Fruit fly (Drosophila melanogaster) whole organism, embryonic: Measurements from ENCODE around the gene CG13898.

ENCODE experiments used
- Awh ChIP-seq: fragments of 200-800 bp; sonication (Bioruptor generic); IDR thresholded peaks from 2 replicates; pipeline ENCODE4, ENCODE4 v1.3.6; 2022; ENCODE audit warnings: missing biosample characterization, missing genetic modification characterization
- CG10543 ChIP-seq: fragments of 200-800 bp; sonication (Bioruptor generic); optimal IDR thresholded peaks from 3 replicates; lab custom pipeline; 2017; ENCODE audit warnings: missing biosample characterization, mild to moderate bottlenecking, missing genetic modification characterization, moderate library complexity
- CG11247 ChIP-seq: fragments of 200-800 bp; sonication (Bioruptor generic); IDR thresholded peaks from 2 replicates; pipeline ENCODE4 v1.3.6; 2022; ENCODE audit warnings: missing biosample characterization, missing genetic modification characterization
- CG11696 ChIP-seq: fragments of 200-800 bp; sonication (Bioruptor generic); IDR thresholded peaks from 2 replicates; pipeline ENCODE4 v1.3.6; 2022; ENCODE audit warnings: missing biosample characterization, missing genetic modification characterization
- CG12391 ChIP-seq: fragments of 200-800 bp; sonication (Bioruptor generic); optimal IDR thresholded peaks from 3 replicates; lab custom pipeline; 2018; ENCODE audit warnings: missing biosample characterization, mild to moderate bottlenecking, missing genetic modification characterization, moderate library complexity
- CG12769 ChIP-seq: fragments of 200-800 bp; sonication (Bioruptor generic); optimal IDR thresholded peaks from 2 replicates; lab custom pipeline; 2019; ENCODE audit warnings: missing biosample characterization, mild to moderate bottlenecking, missing genetic modification characterization, moderate library complexity
- CG13894 ChIP-seq: fragments of 200-800 bp; sonication (Bioruptor generic); optimal IDR thresholded peaks from 3 replicates; lab custom pipeline; 2018; ENCODE audit warnings: missing biosample characterization, mild to moderate bottlenecking, missing genetic modification characterization, moderate library complexity
- CG14860 ChIP-seq: fragments of 200-800 bp; sonication (Bioruptor generic); IDR thresholded peaks from 3 replicates; pipeline ENCODE4 v1.3.6; 2022; ENCODE audit warnings: missing biosample characterization, missing genetic modification characterization; ENCODE audit not compliant: partially characterized antibody
- CG31441 ChIP-seq: fragments of 200-800 bp; sonication (Bioruptor generic); IDR thresholded peaks from 2 replicates; pipeline ENCODE4 v1.3.6; 2022; ENCODE audit warnings: missing biosample characterization, missing genetic modification characterization
- CG32772 ChIP-seq: fragments of 200-800 bp; sonication (Bioruptor generic); IDR thresholded peaks from 2 replicates; pipeline ENCODE4 v1.3.6; 2022; ENCODE audit warnings: missing biosample characterization, missing genetic modification characterization
- CG33557 ChIP-seq: fragments of 200-800 bp; sonication (Bioruptor generic); optimal IDR thresholded peaks from 2 replicates; lab custom pipeline; 2019; ENCODE audit warnings: missing biosample characterization, mild to moderate bottlenecking, missing genetic modification characterization, moderate library complexity
- CG4328 ChIP-seq: fragments of 200-800 bp; sonication (Bioruptor generic); optimal IDR thresholded peaks from 3 replicates; lab custom pipeline; 2017; ENCODE audit warnings: missing biosample characterization, missing genetic modification reagents, missing genetic modification characterization
- CG6854 ChIP-seq: fragments of 200-800 bp; sonication (Bioruptor generic); optimal IDR thresholded peaks from 3 replicates; lab custom pipeline; 2017; ENCODE audit warnings: missing biosample characterization, mild to moderate bottlenecking, missing genetic modification characterization
- CG8388 ChIP-seq: fragments of 200-800 bp; sonication (Bioruptor generic); optimal IDR thresholded peaks from 2 replicates; lab custom pipeline; 2019; ENCODE audit warnings: missing biosample characterization, mild to moderate bottlenecking, missing genetic modification characterization, moderate library complexity
- CG9437 ChIP-seq: fragments of 200-800 bp; sonication (Bioruptor generic); optimal IDR thresholded peaks from 2 replicates; lab custom pipeline; 2018; ENCODE audit warnings: missing biosample characterization, mild to moderate bottlenecking, missing genetic modification characterization
- D19A ChIP-seq: fragments of 200-800 bp; optimal IDR thresholded peaks from 3 replicates; lab custom pipeline; 2019; ENCODE audit warnings: missing biosample characterization, mild to moderate bottlenecking, missing genetic modification characterization, moderate library complexity
- Deaf1 ChIP-seq: fragments of 200-800 bp; optimal IDR thresholded peaks from 3 replicates; lab custom pipeline; 2019; ENCODE audit warnings: missing biosample characterization, mild to moderate bottlenecking, missing genetic modification characterization, moderate library complexity
- Fer1 ChIP-seq: fragments of 200-800 bp; sonication (Bioruptor generic); optimal IDR thresholded peaks from 2 replicates; lab custom pipeline; 2017; ENCODE audit warnings: missing biosample characterization, mild to moderate bottlenecking, missing genetic modification characterization
- H15 ChIP-seq: fragments of 200-800 bp; sonication (Bioruptor generic); IDR thresholded peaks from 3 replicates; pipeline ENCODE4 v1.3.6; 2022; ENCODE audit warnings: missing biosample characterization, missing genetic modification characterization
- Hey ChIP-seq: fragments of 200-800 bp; sonication (Bioruptor generic); optimal IDR thresholded peaks from 3 replicates; lab custom pipeline; 2018; ENCODE audit warnings: missing biosample characterization, mild to moderate bottlenecking, missing genetic modification characterization
- MBD-R2 ChIP-seq: fragments of 200-800 bp; sonication (Bioruptor generic); IDR thresholded peaks from 2 replicates; pipeline ENCODE4 v1.3.6; 2022; ENCODE audit warnings: missing biosample characterization, missing genetic modification characterization
- Med ChIP-seq: fragments of 200-800 bp; sonication (Bioruptor generic); peaks from one replicate; lab custom pipeline; 2016; ENCODE audit warnings: missing biosample characterization, missing genetic modification characterization, mild to moderate bottlenecking, inconsistent platforms, moderate library complexity
- NfI ChIP-seq: fragments of 200-800 bp; sonication (Bioruptor generic); optimal IDR thresholded peaks from 3 replicates; lab custom pipeline; 2018; ENCODE audit warnings: missing biosample characterization, mild to moderate bottlenecking, missing genetic modification characterization, moderate library complexity
- abd-A ChIP-seq: fragments of 200-800 bp; sonication (Bioruptor generic); optimal IDR thresholded peaks from 3 replicates; lab custom pipeline; 2019; ENCODE audit warnings: missing biosample characterization, mild to moderate bottlenecking, missing genetic modification characterization, moderate library complexity
- chinmo ChIP-seq: fragments of 200-800 bp; sonication (Bioruptor generic); IDR thresholded peaks from 4 replicates; pipeline ENCODE4 v1.3.6; 2022; ENCODE audit warnings: missing biosample characterization, missing genetic modification characterization; ENCODE audit not compliant: partially characterized antibody
- chm ChIP-seq: fragments of 200-800 bp; sonication (Bioruptor generic); IDR thresholded peaks from 2 replicates; pipeline ENCODE4 v1.3.6; 2022; ENCODE audit warnings: missing biosample characterization, missing genetic modification characterization
- chn ChIP-seq: fragments of 200-800 bp; sonication (Bioruptor generic); optimal IDR thresholded peaks from 2 replicates; lab custom pipeline; 2016; ENCODE audit warnings: missing biosample characterization, missing genetic modification characterization
- ci ChIP-seq: fragments of 200-800 bp; sonication (Bioruptor generic); IDR thresholded peaks from 3 replicates; pipeline ENCODE4 v1.3.6; 2022; ENCODE audit warnings: missing biosample characterization, missing genetic modification characterization
- cwo ChIP-seq: fragments of 200-800 bp; sonication (Bioruptor generic); optimal IDR thresholded peaks from 3 replicates; lab custom pipeline; 2017; ENCODE audit warnings: missing biosample characterization, missing genetic modification characterization, mild to moderate bottlenecking, moderate library complexity, missing genetic modification reagents
- gem ChIP-seq: fragments of 200-800 bp; sonication (Bioruptor generic); optimal IDR thresholded peaks from 2 replicates; lab custom pipeline; 2019; ENCODE audit warnings: missing biosample characterization, mild to moderate bottlenecking, missing genetic modification characterization, moderate library complexity
- gsb-n ChIP-seq: fragments of 200-800 bp; sonication (Bioruptor generic); optimal IDR thresholded peaks from 3 replicates; lab custom pipeline; 2018; ENCODE audit warnings: missing biosample characterization, mild to moderate bottlenecking, missing genetic modification characterization
- kni ChIP-seq: fragments of 200-800 bp; sonication (Bioruptor generic); optimal IDR thresholded peaks from 3 replicates; lab custom pipeline; 2017; ENCODE audit warnings: mild to moderate bottlenecking, missing biosample characterization, missing genetic modification reagents, missing genetic modification characterization
- lbe ChIP-seq: fragments of 200-800 bp; sonication (Bioruptor generic); optimal IDR thresholded peaks from 2 replicates; lab custom pipeline; 2016; ENCODE audit warnings: missing biosample characterization, mild to moderate bottlenecking, missing genetic modification characterization
- lola ChIP-seq, 3 experiments: fragments of >200 bp in 2 of 3; fragments of 200-800 bp in 1 of 3; sonication (Bioruptor generic) in 1 of 3; optimal IDR thresholded peaks; 2 replicates each; lab custom pipeline; 2017 to 2019; ENCODE audit warnings: missing biosample characterization in 3 of 3, missing genetic modification characterization in 3 of 3, mild to moderate bottlenecking in 1 of 3, moderate library complexity in 1 of 3
- mirr ChIP-seq: fragments of 200-800 bp; sonication (Bioruptor generic); optimal IDR thresholded peaks from 3 replicates; lab custom pipeline; 2018; ENCODE audit warnings: missing biosample characterization, mild to moderate bottlenecking, missing genetic modification characterization
- nmo ChIP-seq: fragments of 200-800 bp; sonication (Bioruptor generic); optimal IDR thresholded peaks from 2 replicates; lab custom pipeline; 2018; ENCODE audit warnings: missing biosample characterization, mild to moderate bottlenecking, missing genetic modification characterization, moderate library complexity
- otp ChIP-seq: fragments of 200-800 bp; sonication (Bioruptor generic); IDR thresholded peaks from 3 replicates; pipeline ENCODE4, ENCODE4 v1.3.6; 2022; ENCODE audit warnings: missing biosample characterization, missing genetic modification characterization
- pzg ChIP-seq: fragments of 200-800 bp; sonication (Bioruptor generic); optimal IDR thresholded peaks from 3 replicates; lab custom pipeline; 2018; ENCODE audit warnings: missing biosample characterization, mild to moderate bottlenecking, missing genetic modification characterization, moderate library complexity
- rib ChIP-seq: fragments of 200-800 bp; sonication (Bioruptor generic); IDR thresholded peaks from 2 replicates; pipeline ENCODE4 v1.3.6; 2022; ENCODE audit warnings: missing biosample characterization, missing genetic modification characterization
- run ChIP-seq: fragments of 200-800 bp; sonication (Bioruptor generic); optimal IDR thresholded peaks from 3 replicates; lab custom pipeline; 2018; ENCODE audit warnings: missing biosample characterization, mild to moderate bottlenecking, missing genetic modification characterization
- sens ChIP-seq: fragments of 200-800 bp; sonication (Bioruptor generic); peaks from one replicate; lab custom pipeline; 2016; ENCODE audit warnings: missing biosample characterization, missing genetic modification characterization
- sr ChIP-seq: fragments of 200-800 bp; sonication (Bioruptor generic); IDR thresholded peaks from 3 replicates; pipeline ENCODE4 v1.3.6; 2022; ENCODE audit warnings: missing biosample characterization, missing genetic modification characterization
- tgo ChIP-seq: fragments of 200-800 bp; sonication (Bioruptor generic); IDR thresholded peaks from 3 replicates; pipeline ENCODE4 v1.3.6; 2022; ENCODE audit warnings: missing biosample characterization, missing genetic modification characterization
- tna ChIP-seq: fragments of 200-800 bp; sonication (Bioruptor generic); IDR thresholded peaks from 2 replicates; pipeline ENCODE4 v1.3.6; 2022; ENCODE audit warnings: missing biosample characterization, missing genetic modification characterization; ENCODE audit not compliant: partially characterized antibody
- ttk ChIP-seq: fragments of 200-800 bp; sonication (Bioruptor generic); IDR thresholded peaks from 2 replicates; pipeline ENCODE4 v2.1.2; 2022; ENCODE audit warnings: missing biosample characterization, missing genetic modification characterization
- unpg ChIP-seq: fragments of 200-800 bp; sonication (Bioruptor generic); optimal IDR thresholded peaks from 3 replicates; lab custom pipeline; 2018; ENCODE audit warnings: missing biosample characterization, mild to moderate bottlenecking, missing genetic modification characterization, moderate library complexity
- vvl ChIP-seq: fragments of 200-800 bp; sonication (Bioruptor generic); IDR thresholded peaks from 2 replicates; pipeline ENCODE4 v1.3.6; 2022; ENCODE audit warnings: missing biosample characterization, missing genetic modification characterization
- zf30C ChIP-seq: fragments of 200-800 bp; sonication (Bioruptor generic); optimal IDR thresholded peaks from 3 replicates; lab custom pipeline; 2018; ENCODE audit warnings: missing biosample characterization, mild to moderate bottlenecking, missing genetic modification characterization
- zfh1 ChIP-seq: fragments of 200-800 bp; sonication (Bioruptor generic); IDR thresholded peaks from 3 replicates; pipeline ENCODE4 v1.3.6; 2022; ENCODE audit warnings: missing biosample characterization, missing genetic modification characterization

Gene CG13898

DNA sequence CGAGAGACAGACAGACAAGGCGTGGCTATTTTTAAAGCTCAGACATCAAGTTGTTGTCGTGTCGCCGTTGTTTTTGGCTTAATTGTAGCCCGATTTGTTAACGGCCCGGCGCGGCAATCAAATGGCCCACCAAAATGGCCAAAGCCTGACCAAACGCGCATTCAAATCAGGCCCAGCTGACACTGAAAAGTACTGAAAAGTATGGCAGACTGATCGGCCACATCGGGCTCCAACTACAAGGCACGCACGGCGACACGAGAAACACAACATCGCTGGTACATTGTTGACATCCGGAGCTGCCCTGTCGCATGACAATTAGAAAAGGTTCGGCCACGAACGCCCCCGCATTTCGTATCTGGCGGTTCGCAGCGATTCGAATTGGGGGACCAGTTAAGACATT lies 8.0 kb upstream of the CG13898 start:
- TF ChIP-seq CG11696 (GFP tag; lab: Robert Waterston, UW) (no peak), ttk (GFP tag; lab: Robert Waterston, UW) (0 out of 2 replicates have a peak, but pooled peaks have one; percentile 7), CG13894 (peak; percentile 56), cwo (GFP tag; lab: Kevin White, UChicago) (peak; percentile 0), CG12391 (tag; lab: Kevin White, UChicago) (no peak), Med (GFP tag; lab: Kevin White, UChicago) (peak; percentile 67), CG10543 (peak; percentile 52), rib (GFP tag; lab: Robert Waterston, UW) (0 out of 2 replicates have a peak, but pooled peaks have one; percentile 23), ci (GFP tag; lab: Robert Waterston, UW) (peak; percentile 19; the same call in 1 of the 3 replicates), CG14860 (GFP tag; lab: Robert Waterston, UW) (no peak), MBD-R2 (GFP tag; lab: Robert Waterston, UW) (no peak), mirr (GFP tag; lab: Kevin White, UChicago) (peak; percentile 63), otp (GFP tag; lab: Robert Waterston, UW) (no peak), zfh1 (0 out of 3 replicates have a peak, but pooled peaks have one; percentile 31), sens (GFP tag; lab: Kevin White, UChicago) (peak; percentile 53), CG12769 (peak; percentile 17), chm (0 out of 2 replicates have a peak, but pooled peaks have one; percentile 19), abd-A (tag; lab: Kevin White, UChicago) (peak; percentile 64), Deaf1 (peak; percentile 28), Awh (GFP tag; lab: Robert Waterston, UW) (0 out of 2 replicates have a peak, but pooled peaks have one; percentile 6), sr (GFP tag; lab: Robert Waterston, UW) (peak; percentile 44; the same call in 1 of the 3 replicates), kni (GFP tag; lab: Kevin White, UChicago) (peak; percentile 87), CG33557 (no peak), vvl (peak; percentile 55; the same call in 1 of the 2 replicates), chn (GFP tag; lab: Kevin White, UChicago) (no peak), chinmo (GFP tag; lab: Robert Waterston, UW) (0 out of 4 replicates have a peak, but pooled peaks have one; percentile 49), NfI (GFP tag; lab: Kevin White, UChicago) (no peak)

DNA sequence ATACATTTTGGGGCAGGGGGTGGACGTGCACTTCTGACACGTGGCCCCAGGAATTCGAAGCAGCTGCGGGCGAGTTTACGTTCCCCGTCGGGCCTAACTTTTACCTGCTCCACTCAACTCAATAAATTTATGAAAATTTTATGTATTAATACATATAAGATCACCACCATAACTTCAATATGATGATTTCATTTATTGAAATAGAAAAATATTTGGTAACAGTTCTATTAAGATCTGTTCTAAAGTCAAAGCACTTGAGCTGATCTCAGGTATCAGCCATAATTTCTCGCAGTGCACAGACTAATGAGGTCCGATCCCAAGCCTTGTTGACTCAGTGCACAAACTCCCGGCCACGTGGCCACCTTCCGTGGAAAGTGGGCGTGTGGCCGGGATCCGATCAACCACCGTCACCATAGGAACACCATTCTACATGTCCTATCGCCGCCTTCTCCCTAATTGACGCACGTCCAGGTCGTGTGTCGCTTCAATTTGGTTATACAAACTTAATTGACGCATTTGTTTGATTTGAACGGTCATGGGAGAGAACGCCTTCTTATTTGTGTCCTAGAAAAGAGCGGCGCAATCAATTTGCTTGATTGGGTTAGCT lies 6.3 kb upstream of the CG13898 start:
- TF ChIP-seq CG9437 (GFP tag; lab: Kevin White, UChicago) = no peak
- TF ChIP-seq unpg (GFP tag; lab: Kevin White, UChicago) = peak; percentile 7
- peak; percentile 18; the same call in 1 of the 3 replicates for TF ChIP-seq tgo (GFP tag; lab: Robert Waterston, UW)
- peak; percentile 20 for TF ChIP-seq nmo
- peak in 1 of 3 experiments; percentile 37 for TF ChIP-seq lola (GFP tag; optimal IDR thresholded peaks at IDR 0.05; lab: Kevin White, UChicago)
- peak; percentile 44 for TF ChIP-seq zfh1
- TF ChIP-seq CG4328 = no peak
- TF ChIP-seq lbe (GFP tag; lab: Kevin White, UChicago) = no peak
- no peak for TF ChIP-seq pzg
- peak; percentile 97 for TF ChIP-seq Hey (tag; lab: Kevin White, UChicago)
- no peak for TF ChIP-seq tna (GFP tag; lab: Robert Waterston, UW)
- TF ChIP-seq CG8388 (GFP tag; lab: Kevin White, UChicago) = peak; percentile 7
- no peak for TF ChIP-seq Fer1
- 0 out of 2 replicates have a peak, but pooled peaks have one; percentile 27 for TF ChIP-seq CG32772
- peak; percentile 23 for TF ChIP-seq gsb-n (tag; lab: Kevin White, UChicago)
- no peak for TF ChIP-seq run (tag; lab: Kevin White, UChicago)
- TF ChIP-seq H15 (GFP tag; lab: Robert Waterston, UW) = 0 out of 3 replicates have a peak, but pooled peaks have one; percentile 12
- peak; percentile 54 for TF ChIP-seq CG31441 (GFP tag; lab: Robert Waterston, UW)
- no peak for TF ChIP-seq CG11247
- TF ChIP-seq gem (tag; lab: Kevin White, UChicago) = peak; percentile 46
- TF ChIP-seq sens (GFP tag; lab: Kevin White, UChicago) = peak; percentile 85
- TF ChIP-seq D19A (tag; lab: Kevin White, UChicago) = peak; percentile 15
- no peak for TF ChIP-seq CG6854 (GFP tag; lab: Kevin White, UChicago)
- TF ChIP-seq zf30C (GFP tag; lab: Kevin White, UChicago) = peak; percentile 39
